Worm (Caenorhabditis elegans): Measurements from ENCODE around the gene his-41.
A peak's percentile ranks its signal among the peaks of the same experiment; 100 is the strongest.

ce11 chrV:9546860-9547269 is 1.5 kb downstream of the his-41 start, which contains the start of gene his-37:
- peak; percentile 96 for TF ChIP-seq nhr-237 (tag; optimal IDR thresholded peaks at IDR 0.05)
- peak; percentile 86 for TF ChIP-seq lsy-2 (tag; optimal IDR thresholded peaks at IDR 0.05)
- no peak for TF ChIP-seq snpc-4 (tag; optimal IDR thresholded peaks at IDR 0.05)
- no peak for TF ChIP-seq unc-39 (tag; optimal IDR thresholded peaks at IDR 0.05)

All from whole organism, mixed stage, embryonic.